Worm (Caenorhabditis elegans): ENCODE data around the gene Y73B6A.3.
A peak's percentile ranks its signal among the peaks of the same experiment; 100 is the strongest.

Y73B6A.3 gene

DNA sequence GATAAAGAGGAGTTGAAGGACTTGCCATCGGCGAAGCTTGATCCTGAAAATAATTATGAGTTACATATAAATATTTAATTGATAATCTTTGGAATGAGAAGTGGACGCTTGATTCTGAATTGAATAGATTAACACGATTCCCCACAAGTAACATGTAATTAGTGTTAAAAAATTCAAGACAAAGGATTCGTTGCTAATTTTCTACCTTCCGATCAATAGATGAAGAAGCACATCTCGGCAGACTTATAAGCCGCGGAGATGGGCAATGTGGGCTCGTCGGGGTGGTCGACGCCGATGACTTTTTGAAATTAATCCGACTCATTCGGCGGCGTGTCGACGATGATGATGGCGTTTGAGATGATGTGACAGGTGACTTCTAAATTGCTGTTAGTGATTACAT, 7.0 kb upstream of the Y73B6A.3 start (continued):
- no peak for TF ChIP-seq zag-1 (tag; optimal IDR thresholded peaks at IDR 0.05)

DNA sequence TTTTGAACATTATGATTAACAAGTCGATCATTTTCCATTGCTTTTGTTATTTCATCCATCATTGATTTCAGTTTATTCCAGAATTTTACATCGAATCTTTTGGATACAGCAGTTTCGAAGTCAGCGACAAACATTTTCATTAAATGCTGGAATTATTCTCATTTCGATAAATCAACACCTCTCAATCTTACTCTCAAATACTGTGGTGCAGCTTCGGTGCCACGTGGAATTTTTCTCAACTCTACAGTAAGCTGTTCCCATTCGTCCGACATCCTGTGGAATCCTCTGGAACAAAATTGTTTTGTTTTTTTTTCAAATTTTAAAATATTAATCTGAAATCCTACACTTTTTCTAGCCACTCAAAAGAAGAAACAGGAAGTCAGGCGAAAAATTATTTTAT, 2.1 kb upstream of the Y73B6A.3 start, which contains the start of gene smg-7:
TSS of gene smg-7 (minus strand) at position 285 of the 400 bp plus-strand sequence.
- TF ChIP-seq lin-29 (GFP tag; IDR thresholded peaks at IDR 0.05) (no peak), nhr-11 (tag; optimal IDR thresholded peaks at IDR 0.05) (no peak), tra-1 (GFP tag; IDR thresholded peaks at IDR 0.05) (0 out of 2 replicates have a peak, but pooled peaks have one; percentile 12), daf-12 (tag; optimal IDR thresholded peaks at IDR 0.05) (no peak), aha-1 (tag) (peak; percentile 88), lin-15B (tag; optimal IDR thresholded peaks at IDR 0.05) (no peak), Y48G9A.11 (GFP tag; IDR thresholded peaks at IDR 0.05) (no peak), ama-1 (optimal IDR thresholded peaks at IDR 0.05) (peak; percentile 60), unc-62 (GFP tag; optimal IDR thresholded peaks at IDR 0.05 in 1 of 2) (peak in 1 of 2 experiments; percentile 85), unc-62 (tag; optimal IDR thresholded peaks at IDR 0.05) (no peak)

Data from whole organism, L4 larva.